Worm (Caenorhabditis elegans): ENCODE results near the gene nas-7.

- no peak for TF ChIP-seq elt-1 (tag; optimal IDR thresholded peaks at IDR 0.05)
- TF ChIP-seq elt-3 (tag; optimal IDR thresholded peaks at IDR 0.05), result no peak
Observed at ce11 chrII:7406438-7406837, 3.9 kb upstream of the nas-7 start.
